Worm (Caenorhabditis elegans): Measurements from ENCODE around the gene ras-2.

The ras-2 gene

ce11 chrIII:4721750-4722149 is 18.1 kb downstream of the ras-2 start, which contains the start of gene acy-1 (continued):
- peak in 1 of 2 experiments; percentile 10 for TF ChIP-seq hif-1 (tag; optimal IDR thresholded peaks at IDR 0.05)
- TF ChIP-seq egl-43 (GFP tag; IDR thresholded peaks at IDR 0.05): 0 out of 2 replicates have a peak, but pooled peaks have one; percentile 34
- TF ChIP-seq gei-8 (GFP tag; optimal IDR thresholded peaks at IDR 0.05): no peak
- no peak for TF ChIP-seq Y75B8A.6 (GFP tag; IDR thresholded peaks at IDR 0.05)
- TF ChIP-seq fkh-10 (GFP tag; optimal IDR thresholded peaks at IDR 0.05): peak; percentile 83
- TF ChIP-seq zfp-2 (tag; optimal IDR thresholded peaks at IDR 0.05): no peak
- TF ChIP-seq mdt-29 (GFP tag; IDR thresholded peaks at IDR 0.05): no peak
- TF ChIP-seq set-16 (GFP tag; IDR thresholded peaks at IDR 0.05): peak; percentile 61
- peak; percentile 79 for TF ChIP-seq nhr-11 (tag; optimal IDR thresholded peaks at IDR 0.05)
- TF ChIP-seq vab-7 (GFP tag; IDR thresholded peaks at IDR 0.05): no peak
- no peak for TF ChIP-seq zfp-3 (GFP tag; conservative IDR thresholded peaks at IDR 0.05)
- no peak for TF ChIP-seq nhr-77 (tag; optimal IDR thresholded peaks at IDR 0.05)
- no peak for TF ChIP-seq F49E8.2 (tag; optimal IDR thresholded peaks at IDR 0.05; ENCODE audit: borderline replicate concordance)
- TF ChIP-seq ceh-28 (tag; optimal IDR thresholded peaks at IDR 0.05): no peak
- no peak for TF ChIP-seq R02D3.7 (tag; optimal IDR thresholded peaks at IDR 0.05)
- no peak for TF ChIP-seq jun-1 (tag; optimal IDR thresholded peaks at IDR 0.05)
- no peak for TF ChIP-seq unc-130 (GFP tag; optimal IDR thresholded peaks at IDR 0.05)
- TF ChIP-seq nhr-25 (tag; optimal IDR thresholded peaks at IDR 0.05; ENCODE audit: borderline replicate concordance, insufficient read depth): no peak
- no peak for TF ChIP-seq zag-1 (tag; optimal IDR thresholded peaks at IDR 0.05)
- TF ChIP-seq ceh-44 (GFP tag; IDR thresholded peaks at IDR 0.05): no peak
- TF ChIP-seq mxl-3 (GFP tag; optimal IDR thresholded peaks at IDR 0.05): no peak
- no peak for TF ChIP-seq ceh-82 (tag; optimal IDR thresholded peaks at IDR 0.05)
- TF ChIP-seq aly-2 (tag; optimal IDR thresholded peaks at IDR 0.05): no peak
- TF ChIP-seq dmd-9 (GFP tag; IDR thresholded peaks at IDR 0.05): no peak

ce11 chrIII:4720620-4721227 is 19.2 kb downstream of the ras-2 start, which contains the start of gene emb-5:
Gene emb-5 (minus strand): TSS chrIII:4720670.
- 0 out of 2 replicates have a peak, but pooled peaks have one; percentile 28 for TF ChIP-seq T26A8.4 (GFP tag; IDR thresholded peaks at IDR 0.05)
- no peak for TF ChIP-seq lin-1 (GFP tag; IDR thresholded peaks at IDR 0.05)
- TF ChIP-seq skn-1 (tag; optimal IDR thresholded peaks at IDR 0.05): no peak
- peak in 1 of 2 experiments; percentile 5 for TF ChIP-seq unc-62 (GFP tag; optimal IDR thresholded peaks at IDR 0.05 in 1 of 2)
- TF ChIP-seq unc-62 (tag; optimal IDR thresholded peaks at IDR 0.05): no peak
- no peak for TF ChIP-seq pha-4 (GFP tag; IDR thresholded peaks at IDR 0.05)
- TF ChIP-seq pha-4 (tag; optimal IDR thresholded peaks at IDR 0.05): no peak
- peak; percentile 68 for TF ChIP-seq ama-1 (optimal IDR thresholded peaks at IDR 0.05)
- TF ChIP-seq lim-7 (GFP tag; IDR thresholded peaks at IDR 0.05): no peak
- peak; percentile 92 for TF ChIP-seq dpl-1 (GFP tag; optimal IDR thresholded peaks at IDR 0.05)
- TF ChIP-seq T20F7.1 (GFP tag; optimal IDR thresholded peaks at IDR 0.05): no peak
- no peak for TF ChIP-seq nhr-25 (tag; optimal IDR thresholded peaks at IDR 0.05; ENCODE audit: borderline replicate concordance, insufficient read depth)
- no peak for TF ChIP-seq unc-130 (GFP tag; optimal IDR thresholded peaks at IDR 0.05)
- TF ChIP-seq hlh-30 (tag; optimal IDR thresholded peaks at IDR 0.05; ENCODE audit: insufficient read depth): no peak
- no peak for TF ChIP-seq daf-16 (GFP tag; optimal IDR thresholded peaks at IDR 0.05)
- peak; percentile 10 for TF ChIP-seq daf-16 (tag; optimal IDR thresholded peaks at IDR 0.05)
- TF ChIP-seq nhr-11 (tag; optimal IDR thresholded peaks at IDR 0.05): no peak
- no peak for TF ChIP-seq snpc-4 (tag; optimal IDR thresholded peaks at IDR 0.05)
- no peak for TF ChIP-seq F49E8.2 (tag; optimal IDR thresholded peaks at IDR 0.05; ENCODE audit: borderline replicate concordance)
- peak; percentile 21 for TF ChIP-seq nhr-6 (tag; optimal IDR thresholded peaks at IDR 0.05)
- peak; percentile 27 for TF ChIP-seq nhr-28 (tag; optimal IDR thresholded peaks at IDR 0.05)
- peak; percentile 94 for TF ChIP-seq lin-38 (GFP tag; IDR thresholded peaks at IDR 0.05)
- peak; percentile 74 for TF ChIP-seq mes-2 (tag; optimal IDR thresholded peaks at IDR 0.05; ENCODE audit: poor library complexity, severe bottlenecking)
- no peak for TF ChIP-seq arid-1 (GFP tag; conservative IDR thresholded peaks at IDR 0.05)
- no peak for TF ChIP-seq zfp-3 (GFP tag; conservative IDR thresholded peaks at IDR 0.05)
- TF ChIP-seq D1046.2 (GFP tag; IDR thresholded peaks at IDR 0.05): no peak
- no peak for TF ChIP-seq lsy-2 (tag; optimal IDR thresholded peaks at IDR 0.05)
- no peak for TF ChIP-seq mdt-29 (GFP tag; IDR thresholded peaks at IDR 0.05)
- no peak for TF ChIP-seq F26F4.8 (GFP tag; conservative IDR thresholded peaks at IDR 0.05)
- no peak for TF ChIP-seq nhr-102 (tag; optimal IDR thresholded peaks at IDR 0.05)

Data from whole organism, L4 larva.